Worm (Caenorhabditis elegans) whole organism, late embryonic: ENCODE results near the gene F20D6.11.
A peak's percentile ranks its signal among the peaks of the same experiment; 100 is the strongest.

Experiments used
- C08G9.2 ChIP-seq: sonication (generic microtip); optimal IDR thresholded peaks from 2 replicates; lab custom pipeline; 2016; ENCODE audit warnings: mild to moderate bottlenecking, missing genetic modification characterization, moderate library complexity, missing compliant biosample characterization
- C38D4.7 ChIP-seq: fragments of 200-800 bp; sonication (Bioruptor generic); optimal IDR thresholded peaks from 2 replicates; lab custom pipeline; 2018; ENCODE audit warnings: mild to moderate bottlenecking, missing genetic modification characterization, moderate library complexity, missing compliant biosample characterization
- F13H6.1 ChIP-seq: sonication (generic microtip); optimal IDR thresholded peaks from 2 replicates; lab custom pipeline; 2016; ENCODE audit warnings: missing genetic modification characterization, missing compliant biosample characterization
- K02D7.2 ChIP-seq: sonication (generic microtip); optimal IDR thresholded peaks from 2 replicates; lab custom pipeline; 2017; ENCODE audit warnings: mild to moderate bottlenecking, missing genetic modification characterization, missing compliant biosample characterization
- K09A11.1 ChIP-seq: sonication (generic microtip); optimal IDR thresholded peaks from 2 replicates; lab custom pipeline; 2017; ENCODE audit warnings: antibody characterized with exemption, mild to moderate bottlenecking, missing genetic modification characterization, missing compliant biosample characterization; ENCODE audit not compliant: insufficient read depth
- T23F11.4 ChIP-seq: fragments of 200-800 bp; sonication (Bioruptor generic); optimal IDR thresholded peaks from 2 replicates; lab custom pipeline; 2018; ENCODE audit warnings: mild to moderate bottlenecking, missing genetic modification characterization, missing compliant biosample characterization
- Y22D7AL.16 ChIP-seq: sonication (generic microtip); optimal IDR thresholded peaks from 2 replicates; lab custom pipeline; 2016; ENCODE audit warnings: missing genetic modification characterization, missing compliant biosample characterization
- ahr-1 ChIP-seq: sonication (generic microtip); optimal IDR thresholded peaks from 2 replicates; lab custom pipeline; 2016; ENCODE audit warnings: missing genetic modification characterization, missing compliant biosample characterization
- ama-1 ChIP-seq: fragments of 150-350 bp; optimal IDR thresholded peaks from 2 replicates; lab custom pipeline; 2014
- ceh-14 ChIP-seq: sonication (generic microtip); optimal IDR thresholded peaks from 2 replicates; lab custom pipeline; 2016; ENCODE audit warnings: missing genotype, missing genetic modification characterization, missing compliant biosample characterization
- ceh-18 ChIP-seq: sonication (generic microtip); optimal IDR thresholded peaks from 2 replicates; lab custom pipeline; 2016; ENCODE audit warnings: missing genetic modification characterization, missing compliant biosample characterization
- ceh-22 ChIP-seq: sonication (generic microtip); optimal IDR thresholded peaks from 2 replicates; lab custom pipeline; 2017; ENCODE audit warnings: missing biosample characterization, missing genetic modification characterization
- ceh-31 ChIP-seq: sonication (generic microtip); optimal IDR thresholded peaks from 2 replicates; lab custom pipeline; 2016; ENCODE audit warnings: missing genetic modification characterization, missing compliant biosample characterization
- ceh-45 ChIP-seq: fragments of 200-800 bp; sonication (Bioruptor generic); IDR thresholded peaks from 2 replicates; pipeline ENCODE4 v1.3.6; 2022; ENCODE audit warnings: missing genetic modification reagents, missing genetic modification characterization, missing compliant biosample characterization
- ceh-6 ChIP-seq: fragments of 200-800 bp; sonication (Bioruptor generic); optimal IDR thresholded peaks from 2 replicates; lab custom pipeline; 2018; ENCODE audit warnings: mild to moderate bottlenecking, missing genetic modification characterization, missing compliant biosample characterization
- ceh-9 ChIP-seq: sonication (generic microtip); optimal IDR thresholded peaks from 2 replicates; lab custom pipeline; 2016; ENCODE audit warnings: mild to moderate bottlenecking, missing genetic modification characterization, inconsistent platforms, missing compliant biosample characterization
- che-1 ChIP-seq: sonication (generic microtip); optimal IDR thresholded peaks from 2 replicates; lab custom pipeline; 2016; ENCODE audit warnings: mild to moderate bottlenecking, missing genetic modification characterization, missing compliant biosample characterization
- dve-1 ChIP-seq: sonication (generic microtip); optimal IDR thresholded peaks from 2 replicates; lab custom pipeline; 2017; ENCODE audit warnings: antibody characterized with exemption, mild to moderate bottlenecking, missing genetic modification characterization, missing compliant biosample characterization
- elt-2 ChIP-seq: sonication (generic microtip); optimal IDR thresholded peaks from 2 replicates; lab custom pipeline; 2016; ENCODE audit warnings: missing genetic modification reagents, missing genetic modification characterization, missing compliant biosample characterization
- ets-4 ChIP-seq: sonication (generic microtip); optimal IDR thresholded peaks from 2 replicates; lab custom pipeline; 2016; ENCODE audit warnings: missing genetic modification characterization, missing compliant biosample characterization
- eyg-1 ChIP-seq: sonication (generic microtip); optimal IDR thresholded peaks from 2 replicates; lab custom pipeline; 2016; ENCODE audit warnings: missing genotype, missing genetic modification characterization, missing compliant biosample characterization
- fax-1 ChIP-seq: sonication (generic microtip); optimal IDR thresholded peaks from 2 replicates; lab custom pipeline; 2016; ENCODE audit warnings: missing genotype, missing genetic modification characterization, missing compliant biosample characterization
- fkh-10 ChIP-seq: fragments of 150-350 bp; optimal IDR thresholded peaks from 2 replicates; lab custom pipeline; 2014; ENCODE audit warnings: missing biosample characterization, missing genetic modification reagents, missing genetic modification characterization
- hlh-30 ChIP-seq: sonication (generic microtip); optimal IDR thresholded peaks from 2 replicates; lab custom pipeline; 2017; ENCODE audit warnings: antibody characterized with exemption, missing genetic modification characterization, missing compliant biosample characterization; ENCODE audit not compliant: insufficient read depth
- hlh-6 ChIP-seq: sonication (generic microtip); optimal IDR thresholded peaks from 2 replicates; lab custom pipeline; 2016; ENCODE audit warnings: missing genotype, missing genetic modification characterization, missing compliant biosample characterization
- hlh-8 ChIP-seq: sonication (generic microtip); optimal IDR thresholded peaks from 2 replicates; lab custom pipeline; 2016; ENCODE audit warnings: missing genotype, missing genetic modification characterization, missing compliant biosample characterization
- madf-2 ChIP-seq: sonication (generic microtip); optimal IDR thresholded peaks from 2 replicates; lab custom pipeline; 2017; ENCODE audit warnings: missing genetic modification characterization, missing compliant biosample characterization
- mec-3 ChIP-seq: sonication (generic microtip); optimal IDR thresholded peaks from 2 replicates; lab custom pipeline; 2016; ENCODE audit warnings: borderline replicate concordance, missing genetic modification characterization, missing compliant biosample characterization
- nfya-1 ChIP-seq: sonication (generic microtip); optimal IDR thresholded peaks from 2 replicates; lab custom pipeline; 2017; ENCODE audit warnings: missing genetic modification characterization, mild to moderate bottlenecking, missing compliant biosample characterization, antibody characterized with exemption, moderate library complexity
- nhr-232 ChIP-seq: sonication (generic microtip); optimal IDR thresholded peaks from 2 replicates; lab custom pipeline; 2016; ENCODE audit warnings: missing genetic modification characterization, missing compliant biosample characterization
- odd-2 ChIP-seq: sonication (generic microtip); optimal IDR thresholded peaks from 2 replicates; lab custom pipeline; 2017; ENCODE audit warnings: antibody characterized with exemption, mild to moderate bottlenecking, missing genetic modification characterization, missing compliant biosample characterization
- pat-9 ChIP-seq: fragments of 200-800 bp; sonication (Bioruptor generic); optimal IDR thresholded peaks from 2 replicates; lab custom pipeline; 2018; ENCODE audit warnings: mild to moderate bottlenecking, missing genetic modification characterization, moderate library complexity, missing compliant biosample characterization
- pax-1 ChIP-seq: fragments of 150-350 bp; optimal IDR thresholded peaks from 2 replicates; lab custom pipeline; 2014; ENCODE audit warnings: missing biosample characterization, missing genetic modification characterization
- pha-2 ChIP-seq: sonication (generic microtip); optimal IDR thresholded peaks from 2 replicates; lab custom pipeline; 2017; ENCODE audit warnings: mild to moderate bottlenecking, missing genetic modification characterization, missing compliant biosample characterization
- pha-4 ChIP-seq: fragments of 150-350 bp; optimal IDR thresholded peaks from 2 replicates; lab custom pipeline; 2018; ENCODE audit warnings: missing biosample characterization, missing genetic modification reagents, missing genetic modification characterization
- pros-1 ChIP-seq: fragments of 150-350 bp; optimal IDR thresholded peaks from 2 replicates; lab custom pipeline; 2014; ENCODE audit warnings: missing biosample characterization, missing genetic modification reagents, missing genetic modification characterization
- ref-2 ChIP-seq: sonication (generic microtip); optimal IDR thresholded peaks from 2 replicates; lab custom pipeline; 2016; ENCODE audit warnings: missing genetic modification characterization, missing compliant biosample characterization
- sdc-2 ChIP-seq: sonication (generic microtip); optimal IDR thresholded peaks from 2 replicates; lab custom pipeline; 2016; ENCODE audit warnings: missing genotype, missing genetic modification characterization, missing compliant biosample characterization
- sox-4 ChIP-seq: sonication (generic microtip); optimal IDR thresholded peaks from 2 replicates; lab custom pipeline; 2017; ENCODE audit warnings: mild to moderate bottlenecking, missing genetic modification characterization, inconsistent platforms, missing compliant biosample characterization
- syd-9 ChIP-seq: sonication (generic microtip); optimal IDR thresholded peaks from 2 replicates; lab custom pipeline; 2016; ENCODE audit warnings: mild to moderate bottlenecking, missing genetic modification characterization, moderate library complexity, missing compliant biosample characterization
- tbx-2 ChIP-seq: sonication (generic microtip); optimal IDR thresholded peaks from 2 replicates; lab custom pipeline; 2016; ENCODE audit warnings: missing genetic modification characterization, missing compliant biosample characterization
- ttx-3 ChIP-seq: sonication (generic microtip); optimal IDR thresholded peaks from 2 replicates; lab custom pipeline; 2016; ENCODE audit warnings: missing genetic modification reagents, missing genetic modification characterization, missing compliant biosample characterization
- unc-42 ChIP-seq: sonication (generic microtip); optimal IDR thresholded peaks from 2 replicates; lab custom pipeline; 2016; ENCODE audit warnings: missing genotype, missing genetic modification characterization, missing compliant biosample characterization
- unc-55 ChIP-seq: sonication (generic microtip); optimal IDR thresholded peaks from 2 replicates; lab custom pipeline; 2017; ENCODE audit warnings: missing biosample characterization, missing genetic modification reagents, missing genetic modification characterization
- zip-5 ChIP-seq: sonication (generic microtip); optimal IDR thresholded peaks from 2 replicates; lab custom pipeline; 2016; ENCODE audit warnings: missing genetic modification characterization, missing compliant biosample characterization

Gene F20D6.11

ce11 chrV:8239928-8240327 is 41.0 kb upstream of the F20D6.11 start, which contains the start of gene C16D9.3:
Gene C16D9.3, minus strand, starts transcription at chrV:8240028.
- TF ChIP-seq pax-1 (tag; lab: Kevin White, UChicago) (no peak), elt-2 (tag; lab: Kevin White, UChicago) (no peak), K09A11.1 (tag; lab: Kevin White, UChicago) (no peak), nhr-232 (tag; lab: Kevin White, UChicago) (no peak), sox-4 (no peak), dve-1 (tag; lab: Kevin White, UChicago) (no peak), ahr-1 (no peak), mec-3 (tag; lab: Kevin White, UChicago) (no peak)
- TF ChIP-seq, all 69 proteins: peak for 0

- TF ChIP-seq nfya-1 (tag; lab: Kevin White, UChicago) = no peak
- TF ChIP-seq ceh-31 (tag; lab: Kevin White, UChicago) = no peak
- TF ChIP-seq pros-1 (tag; lab: Kevin White, UChicago) = no peak
- TF ChIP-seq ceh-22 (tag; lab: Kevin White, UChicago) = no peak
- TF ChIP-seq pha-2 (tag; lab: Kevin White, UChicago) = no peak
These were observed 39.4 kb upstream of the F20D6.11 start, which contains the start of gene rol-3 for ce11 chrV:8238290-8238689. Gene rol-3, minus strand, starts transcription at chrV:8238409.

- TF ChIP-seq unc-42 (tag; lab: Kevin White, UChicago) (no peak), hlh-30 (tag; lab: Kevin White, UChicago) (peak; percentile 1), sdc-2 (tag; lab: Kevin White, UChicago) (peak; percentile 3), ceh-6 (GFP tag; lab: Kevin White, UChicago) (peak; percentile 16), Y22D7AL.16 (no peak), ref-2 (peak; percentile 52), nhr-232 (tag; lab: Kevin White, UChicago) (peak; percentile 46)
These were observed 36.4 kb upstream of the F20D6.11 start for ce11 chrV:8235331-8235730.

ce11 chrV:8230056-8230455 is 31.2 kb upstream of the F20D6.11 start:
- TF ChIP-seq C08G9.2 (peak; percentile 23), ceh-45 (no peak), hlh-6 (peak; percentile 20), che-1 (tag; lab: Kevin White, UChicago) (peak; percentile 23), T23F11.4 (GFP tag; lab: Kevin White, UChicago) (no peak)

DNA sequence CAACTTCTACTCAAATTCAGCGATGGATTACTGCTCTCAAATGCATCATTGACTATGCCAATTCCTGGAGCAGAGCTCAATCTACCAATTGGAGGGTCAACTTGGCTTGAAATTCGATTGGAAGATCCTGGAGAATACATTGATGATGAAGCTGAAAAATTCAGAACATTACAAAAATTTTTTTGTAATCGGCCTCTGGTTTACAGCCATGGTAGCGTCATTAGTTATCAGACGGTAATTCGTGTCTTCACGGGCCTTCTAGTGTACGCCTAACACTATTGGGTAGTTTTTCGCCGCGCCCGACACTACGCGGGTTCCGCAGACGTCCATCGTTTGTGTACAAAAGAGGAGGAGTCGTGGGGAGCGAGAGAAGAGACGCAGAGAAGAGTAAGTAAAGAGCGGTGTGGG is 29.8 kb upstream of the F20D6.11 start:
- TF ChIP-seq unc-55 (GFP tag; lab: Kevin White, UChicago) = no peak
- no peak for TF ChIP-seq ttx-3 (tag; lab: Kevin White, UChicago)
- TF ChIP-seq ets-4 (tag; lab: Kevin White, UChicago) = no peak
- TF ChIP-seq eyg-1 (tag; lab: Kevin White, UChicago) = no peak
- no peak for TF ChIP-seq hlh-8 (tag; lab: Kevin White, UChicago)
- TF ChIP-seq madf-2 = no peak
- no peak for TF ChIP-seq C38D4.7 (GFP tag; lab: Kevin White, UChicago)
- no peak for TF ChIP-seq pat-9 (tag; lab: Kevin White, UChicago)
- no peak for TF ChIP-seq zip-5 (tag; lab: Kevin White, UChicago)
- TF ChIP-seq tbx-2 (tag; lab: Kevin White, UChicago) = peak; percentile 17
- no peak for TF ChIP-seq che-1 (tag; lab: Kevin White, UChicago)
- TF ChIP-seq ahr-1 = no peak
- no peak for TF ChIP-seq F13H6.1 (tag; lab: Kevin White, UChicago)
- no peak for TF ChIP-seq ceh-14 (tag; lab: Kevin White, UChicago)
- no peak for TF ChIP-seq odd-2 (tag; lab: Kevin White, UChicago)
- no peak for TF ChIP-seq pha-4 (tag; lab: Kevin White, UChicago)
- TF ChIP-seq ref-2 = peak; percentile 17
- TF ChIP-seq fax-1 (tag; lab: Kevin White, UChicago) = no peak
- TF ChIP-seq dve-1 (tag; lab: Kevin White, UChicago) = no peak
- TF ChIP-seq K02D7.2 (tag; lab: Kevin White, UChicago) = no peak
- no peak for TF ChIP-seq hlh-30 (tag; lab: Kevin White, UChicago)
- TF ChIP-seq ceh-9 (tag; lab: Kevin White, UChicago) = no peak
- TF ChIP-seq syd-9 (tag; lab: Kevin White, UChicago) = peak; percentile 15
- peak; percentile 82 for TF ChIP-seq ama-1 (lab: Kevin White, UChicago)
- TF ChIP-seq unc-42 (tag; lab: Kevin White, UChicago) = no peak
- peak; percentile 10 for TF ChIP-seq ceh-18 (tag; lab: Kevin White, UChicago)
- TF ChIP-seq fkh-10 (GFP tag; lab: Kevin White, UChicago) = no peak
- TF ChIP-seq ceh-31 (tag; lab: Kevin White, UChicago) = peak; percentile 27
- TF ChIP-seq K09A11.1 (tag; lab: Kevin White, UChicago) = no peak
